Worm (Caenorhabditis elegans): ENCODE results near the gene oac-29.

Gene oac-29

ce11 chrV:8657911-8658310 lies 22.4 kb upstream of the oac-29 start:
- TF ChIP-seq nhr-85 (tag) (peak; percentile 51), nhr-237 (tag; optimal IDR thresholded peaks at IDR 0.05) (no peak), efl-1 (optimal IDR thresholded peaks at IDR 0.05) (no peak), efl-1 (GFP tag; optimal IDR thresholded peaks at IDR 0.05 in 1 of 2) (peak in 1 of 2 experiments; percentile 79), lin-35 (GFP tag; optimal IDR thresholded peaks at IDR 0.05) (peak in 1 of 2 experiments; percentile 3), skn-1 (tag; optimal IDR thresholded peaks at IDR 0.05) (peak; percentile 80)

- TF ChIP-seq lin-14 (GFP tag; optimal IDR thresholded peaks at IDR 0.05), result peak; percentile 70
- no peak for TF ChIP-seq fkh-4 (tag; optimal IDR thresholded peaks at IDR 0.05; ENCODE audit: borderline replicate concordance)
- TF ChIP-seq ceh-8 (GFP tag; optimal IDR thresholded peaks at IDR 0.05), result no peak
- no peak for TF ChIP-seq sptf-1 (tag; optimal IDR thresholded peaks at IDR 0.05)
- TF ChIP-seq dpl-1 (GFP tag; optimal IDR thresholded peaks at IDR 0.05), result no peak
- TF ChIP-seq lin-35 (GFP tag; optimal IDR thresholded peaks at IDR 0.05), result peak in 1 of 2 experiments; percentile 48
- no peak for TF ChIP-seq swsn-7 (tag; optimal IDR thresholded peaks at IDR 0.05)
- no peak for TF ChIP-seq egl-13 (tag; optimal IDR thresholded peaks at IDR 0.05)
- TF ChIP-seq grh-1 (GFP tag; IDR thresholded peaks at IDR 0.05), result no peak
- no peak for TF ChIP-seq mdl-1 (tag; optimal IDR thresholded peaks at IDR 0.05)
- TF ChIP-seq fos-1 (tag; optimal IDR thresholded peaks at IDR 0.05), result no peak
- TF ChIP-seq nhr-85 (tag), result no peak
- no peak for TF ChIP-seq unc-30 (tag; optimal IDR thresholded peaks at IDR 0.05)
- TF ChIP-seq skn-1 (tag; optimal IDR thresholded peaks at IDR 0.05), result no peak
- TF ChIP-seq nhr-76 (tag; optimal IDR thresholded peaks at IDR 0.05), result no peak
- TF ChIP-seq alr-1 (tag; optimal IDR thresholded peaks at IDR 0.05; ENCODE audit: borderline replicate concordance), result no peak
- no peak for TF ChIP-seq sox-4 (tag; optimal IDR thresholded peaks at IDR 0.05)
- no peak for TF ChIP-seq pag-3 (tag; optimal IDR thresholded peaks at IDR 0.05; ENCODE audit: borderline replicate concordance, insufficient read depth)
- TF ChIP-seq mef-2 (tag; optimal IDR thresholded peaks at IDR 0.05), result no peak
- TF ChIP-seq elt-2 (tag; optimal IDR thresholded peaks at IDR 0.05), result peak; percentile 41
- peak; percentile 31 for TF ChIP-seq rnt-1 (tag; optimal IDR thresholded peaks at IDR 0.05)
- no peak for TF ChIP-seq F16B12.6 (tag; optimal IDR thresholded peaks at IDR 0.05)
- TF ChIP-seq egl-27 (tag; optimal IDR thresholded peaks at IDR 0.05), result no peak
- no peak for TF ChIP-seq pqm-1 (tag; optimal IDR thresholded peaks at IDR 0.05)
- TF ChIP-seq pax-3 (tag; optimal IDR thresholded peaks at IDR 0.05), result no peak
- no peak for TF ChIP-seq vab-15 (tag; optimal IDR thresholded peaks at IDR 0.05)
- no peak for TF ChIP-seq fkh-10 (GFP tag; optimal IDR thresholded peaks at IDR 0.05)
Observed at ce11 chrV:8654460-8655419, 19.3 kb upstream of the oac-29 start.

- no peak for TF ChIP-seq lin-39 (tag; optimal IDR thresholded peaks at IDR 0.05)
- TF ChIP-seq ceh-88 (GFP tag; IDR thresholded peaks at IDR 0.05), result no peak
- no peak for TF ChIP-seq nhr-76 (tag; optimal IDR thresholded peaks at IDR 0.05)
- no peak for TF ChIP-seq jun-1 (tag; optimal IDR thresholded peaks at IDR 0.05)
- peak; percentile 93 for TF ChIP-seq nhr-85 (tag)
- no peak for TF ChIP-seq alr-1 (tag; optimal IDR thresholded peaks at IDR 0.05; ENCODE audit: borderline replicate concordance)
- TF ChIP-seq ceh-63 (GFP tag; optimal IDR thresholded peaks at IDR 0.05), result no peak
- no peak for TF ChIP-seq unc-98 (GFP tag; IDR thresholded peaks at IDR 0.05)
- no peak for TF ChIP-seq ceh-82 (tag; optimal IDR thresholded peaks at IDR 0.05)
- no peak for TF ChIP-seq aha-1 (tag; optimal IDR thresholded peaks at IDR 0.05)
- no peak for TF ChIP-seq zip-4 (GFP tag; optimal IDR thresholded peaks at IDR 0.05)
- TF ChIP-seq blmp-1 (tag; optimal IDR thresholded peaks at IDR 0.05), result peak; percentile 86
- TF ChIP-seq hlh-4 (tag; optimal IDR thresholded peaks at IDR 0.05), result no peak
- no peak for TF ChIP-seq lin-13 (GFP tag; optimal IDR thresholded peaks at IDR 0.05)
- no peak for TF ChIP-seq unc-86 (tag; optimal IDR thresholded peaks at IDR 0.05)
- no peak for TF ChIP-seq unc-62 (GFP tag; optimal IDR thresholded peaks at IDR 0.05)
- no peak for TF ChIP-seq lsy-2 (tag; optimal IDR thresholded peaks at IDR 0.05)
- no peak for TF ChIP-seq C34B4.2 (tag; optimal IDR thresholded peaks at IDR 0.05)
- TF ChIP-seq nhr-237 (tag; optimal IDR thresholded peaks at IDR 0.05), result no peak
- TF ChIP-seq sup-37 (GFP tag; optimal IDR thresholded peaks at IDR 0.05), result no peak
- no peak for TF ChIP-seq xbp-1 (tag; optimal IDR thresholded peaks at IDR 0.05)
Observed at ce11 chrV:8653080-8653821, 17.8 kb upstream of the oac-29 start.

Measured in whole organism, L1 larva.